Fruit fly (Drosophila melanogaster): Measurements from ENCODE around the gene Arl8.

DNA sequence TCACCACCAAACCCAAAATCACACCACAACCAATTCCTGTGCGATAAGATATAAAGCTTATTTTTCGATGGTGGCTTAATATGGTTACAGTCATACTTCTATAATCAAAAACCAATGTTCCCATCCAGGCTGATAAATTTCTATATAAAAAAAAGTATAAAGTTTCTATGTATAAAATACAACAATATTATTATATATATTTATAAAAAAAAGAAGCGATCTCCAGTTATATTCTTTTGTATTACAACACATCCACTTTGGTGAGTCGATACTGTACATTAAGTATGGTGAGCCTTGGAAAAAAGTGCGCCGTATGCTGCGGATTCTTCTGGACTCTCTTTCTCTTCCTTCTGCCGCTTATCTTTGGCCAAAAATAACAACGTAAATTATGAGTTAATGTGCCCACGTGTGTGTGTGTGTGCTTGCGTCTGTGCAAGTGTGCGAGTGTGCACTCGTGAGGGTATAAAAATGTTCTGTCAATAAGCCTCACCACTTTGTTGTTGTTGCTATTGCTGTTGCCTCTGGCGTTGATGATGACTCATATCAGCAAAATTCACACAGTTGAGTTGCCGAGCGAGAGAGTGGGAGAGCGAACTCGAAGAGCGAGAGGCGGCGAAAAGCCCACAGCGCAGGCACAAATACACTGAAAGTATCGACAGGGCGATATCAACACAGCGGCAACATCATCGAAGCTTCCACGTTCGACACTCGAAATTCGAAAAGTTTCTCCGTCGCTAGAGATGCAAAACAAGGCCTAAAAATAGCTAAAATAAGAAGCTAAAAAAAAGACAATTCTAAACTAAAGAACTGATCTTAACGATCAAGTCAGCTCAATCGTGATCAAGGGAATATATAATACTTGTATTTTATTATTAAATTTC, 6.7 kb upstream of the Arl8 start:
- TF ChIP-seq usp (GFP tag; optimal IDR thresholded peaks at IDR 0.05): no peak
- no peak for TF ChIP-seq pan (optimal IDR thresholded peaks at IDR 0.05)
- no peak for TF ChIP-seq psq (optimal IDR thresholded peaks at IDR 0.05)
